Fruit fly (Drosophila melanogaster) whole organism, embryonic: Measurements from ENCODE around the gene CG7582.

ENCODE experiments used
- ATbp ChIP-seq: fragments of 200-800 bp; sonication (Bioruptor generic); optimal IDR thresholded peaks from 2 replicates; lab custom pipeline; 2017; ENCODE audit warnings: missing biosample characterization, mild to moderate bottlenecking, missing genetic modification characterization, missing genetic modification reagents
- Atf6 ChIP-seq: fragments of 200-800 bp; sonication (Bioruptor generic); IDR thresholded peaks from 2 replicates; pipeline ENCODE4 v1.3.6; 2022; ENCODE audit warnings: missing biosample characterization, missing genetic modification characterization
- Awh ChIP-seq: fragments of 200-800 bp; sonication (Bioruptor generic); IDR thresholded peaks from 2 replicates; pipeline ENCODE4, ENCODE4 v1.3.6; 2022; ENCODE audit warnings: missing biosample characterization, missing genetic modification characterization
- Blimp-1 ChIP-seq: fragments of 200-800 bp; sonication (Bioruptor generic); optimal IDR thresholded peaks from 3 replicates; lab custom pipeline; 2018; ENCODE audit warnings: missing biosample characterization, missing genetic modification characterization, mild to moderate bottlenecking, moderate library complexity, missing genetic modification reagents
- CG10366 ChIP-seq: fragments of 200-800 bp; sonication (Bioruptor generic); IDR thresholded peaks from 2 replicates; pipeline ENCODE4 v1.3.6; 2022; ENCODE audit warnings: missing biosample characterization, missing genetic modification characterization
- CG11093 ChIP-seq: fragments of 200-800 bp; sonication (Bioruptor generic); IDR thresholded peaks from 3 replicates; pipeline ENCODE4 v1.3.6; 2022; ENCODE audit warnings: missing biosample characterization, missing genetic modification characterization
- CG11247 ChIP-seq: fragments of 200-800 bp; sonication (Bioruptor generic); IDR thresholded peaks from 2 replicates; pipeline ENCODE4 v1.3.6; 2022; ENCODE audit warnings: missing biosample characterization, missing genetic modification characterization
- CG13424 ChIP-seq: fragments of 200-800 bp; sonication (Bioruptor generic); optimal IDR thresholded peaks from 2 replicates; lab custom pipeline; 2019; ENCODE audit warnings: missing biosample characterization, mild to moderate bottlenecking, missing genetic modification characterization, moderate library complexity
- CG14441 ChIP-seq: fragments of 200-800 bp; sonication (Bioruptor generic); IDR thresholded peaks from 2 replicates; pipeline ENCODE4 v1.3.6; 2022; ENCODE audit warnings: missing biosample characterization, missing genetic modification characterization
- CG1603 ChIP-seq: fragments of 200-800 bp; sonication (Bioruptor generic); optimal IDR thresholded peaks from 2 replicates; lab custom pipeline; 2019; ENCODE audit warnings: missing biosample characterization, mild to moderate bottlenecking, missing genetic modification characterization, moderate library complexity
- CG17361 ChIP-seq: fragments of 200-800 bp; sonication (Bioruptor generic); IDR thresholded peaks from 3 replicates; pipeline ENCODE4 v1.3.6; 2022; ENCODE audit warnings: missing biosample characterization, missing genetic modification characterization
- CG17568 ChIP-seq: fragments of 200-800 bp; sonication (Bioruptor generic); optimal IDR thresholded peaks from 2 replicates; lab custom pipeline; 2018; ENCODE audit warnings: missing biosample characterization, mild to moderate bottlenecking, missing genetic modification characterization, moderate library complexity
- CG18262 ChIP-seq: fragments of 200-800 bp; optimal IDR thresholded peaks from 3 replicates; lab custom pipeline; 2019; ENCODE audit warnings: missing biosample characterization, mild to moderate bottlenecking, missing genetic modification characterization, moderate library complexity
- CG31224 ChIP-seq: fragments of 200-800 bp; sonication (Bioruptor generic); IDR thresholded peaks from 2 replicates; pipeline ENCODE4 v1.3.6; 2022; ENCODE audit warnings: missing biosample characterization, missing genetic modification characterization
- CG31441 ChIP-seq: fragments of 200-800 bp; sonication (Bioruptor generic); IDR thresholded peaks from 2 replicates; pipeline ENCODE4 v1.3.6; 2022; ENCODE audit warnings: missing biosample characterization, missing genetic modification characterization
- CG32772 ChIP-seq: fragments of 200-800 bp; sonication (Bioruptor generic); IDR thresholded peaks from 2 replicates; pipeline ENCODE4 v1.3.6; 2022; ENCODE audit warnings: missing biosample characterization, missing genetic modification characterization
- CG8765 ChIP-seq: fragments of 200-800 bp; sonication (Bioruptor generic); IDR thresholded peaks from 2 replicates; pipeline ENCODE4 v1.3.6; 2022; ENCODE audit warnings: missing biosample characterization, missing genetic modification characterization
- CG9215 ChIP-seq: fragments of 200-800 bp; sonication (Bioruptor generic); IDR thresholded peaks from 2 replicates; pipeline ENCODE4 v1.3.6; 2022; ENCODE audit warnings: missing biosample characterization, missing genetic modification characterization
- CG9437 ChIP-seq: fragments of 200-800 bp; sonication (Bioruptor generic); optimal IDR thresholded peaks from 2 replicates; lab custom pipeline; 2018; ENCODE audit warnings: missing biosample characterization, mild to moderate bottlenecking, missing genetic modification characterization
- CTCF ChIP-seq: fragments of 200-800 bp; sonication (Bioruptor generic); optimal IDR thresholded peaks from 2 replicates; lab custom pipeline; 2017; ENCODE audit warnings: missing biosample characterization, mild to moderate bottlenecking, missing genetic modification characterization, moderate library complexity
- Camta ChIP-seq: fragments of 200-800 bp; sonication (Bioruptor generic); optimal IDR thresholded peaks from 2 replicates; lab custom pipeline; 2016; ENCODE audit warnings: missing biosample characterization, missing genetic modification characterization
- Eip74EF ChIP-seq, 2 experiments: fragments of 200-800 bp in 1 of 2; fragments of >200 bp in 1 of 2; sonication (Bioruptor generic) in 1 of 2; optimal IDR thresholded peaks; 2 replicates each; lab custom pipeline; 2017 to 2019; ENCODE audit warnings: missing biosample characterization in 2 of 2, missing genetic modification characterization in 2 of 2, mild to moderate bottlenecking in 1 of 2, moderate library complexity in 1 of 2
- H15 ChIP-seq: fragments of 200-800 bp; sonication (Bioruptor generic); IDR thresholded peaks from 3 replicates; pipeline ENCODE4 v1.3.6; 2022; ENCODE audit warnings: missing biosample characterization, missing genetic modification characterization
- Ptx1 ChIP-seq: fragments of 200-800 bp; sonication (Bioruptor generic); IDR thresholded peaks from 2 replicates; pipeline ENCODE4 v1.3.6; 2022; ENCODE audit warnings: missing biosample characterization, missing genetic modification characterization
- Xrp1 ChIP-seq: fragments of 200-800 bp; sonication (Bioruptor generic); IDR thresholded peaks from 2 replicates; pipeline ENCODE4 v1.3.6; 2022; ENCODE audit warnings: missing biosample characterization, missing genetic modification characterization
- bab2 ChIP-seq: fragments of 200-800 bp; sonication (Bioruptor generic); optimal IDR thresholded peaks from 2 replicates; lab custom pipeline; 2016; ENCODE audit warnings: missing biosample characterization, missing genetic modification characterization
- bsh ChIP-seq, 2 experiments: fragments of 200-800 bp; sonication (Bioruptor generic); optimal IDR thresholded peaks; 2 replicates each; lab custom pipeline; 2017 to 2018; ENCODE audit warnings: mild to moderate bottlenecking in 2 of 2, missing biosample characterization in 2 of 2, missing genetic modification characterization in 2 of 2, moderate library complexity in 1 of 2
- caup ChIP-seq: fragments of 200-800 bp; sonication (Bioruptor generic); optimal IDR thresholded peaks from 3 replicates; lab custom pipeline; 2017; ENCODE audit warnings: missing biosample characterization, mild to moderate bottlenecking, missing genetic modification characterization, moderate library complexity; ENCODE audit not compliant: severe bottlenecking
- chm ChIP-seq: fragments of 200-800 bp; sonication (Bioruptor generic); IDR thresholded peaks from 2 replicates; pipeline ENCODE4 v1.3.6; 2022; ENCODE audit warnings: missing biosample characterization, missing genetic modification characterization
- ci ChIP-seq: fragments of 200-800 bp; sonication (Bioruptor generic); IDR thresholded peaks from 3 replicates; pipeline ENCODE4 v1.3.6; 2022; ENCODE audit warnings: missing biosample characterization, missing genetic modification characterization
- crc ChIP-seq: fragments of 200-800 bp; sonication (Bioruptor generic); optimal IDR thresholded peaks from 2 replicates; lab custom pipeline; 2016; ENCODE audit warnings: missing biosample characterization, missing genetic modification characterization
- dmrt11E ChIP-seq: fragments of 200-800 bp; sonication (Bioruptor generic); optimal IDR thresholded peaks from 3 replicates; lab custom pipeline; 2018; ENCODE audit warnings: missing biosample characterization, mild to moderate bottlenecking, missing genetic modification characterization, moderate library complexity
- esg ChIP-seq: fragments of 200-800 bp; sonication (Bioruptor generic); conservative IDR thresholded peaks from 2 replicates; pipeline ENCODE4 v1.3.6; 2022; ENCODE audit warnings: missing biosample characterization, missing genetic modification characterization
- gcm ChIP-seq: fragments of 200-800 bp; sonication (Bioruptor generic); optimal IDR thresholded peaks from 2 replicates; lab custom pipeline; 2019; ENCODE audit warnings: missing biosample characterization, mild to moderate bottlenecking, missing genetic modification characterization, moderate library complexity
- gsb-n ChIP-seq: fragments of 200-800 bp; sonication (Bioruptor generic); optimal IDR thresholded peaks from 3 replicates; lab custom pipeline; 2018; ENCODE audit warnings: missing biosample characterization, mild to moderate bottlenecking, missing genetic modification characterization
- hkb ChIP-seq, 2 experiments: fragments of 200-800 bp in 1 of 2; fragments of >200 bp in 1 of 2; sonication (Bioruptor generic) in 1 of 2; IDR thresholded peaks in 1 of 2; optimal IDR thresholded peaks in 1 of 2; 2 replicates each; pipeline versions ENCODE4 v1.3.6 to Lab custom; 2017 to 2022; ENCODE audit warnings: missing biosample characterization in 1 of 2, missing genetic modification characterization in 1 of 2
- jumu ChIP-seq: fragments of 200-800 bp; sonication (Bioruptor generic); optimal IDR thresholded peaks from 3 replicates; lab custom pipeline; 2016; ENCODE audit warnings: missing biosample characterization, missing genetic modification characterization
- org-1 ChIP-seq: fragments of 200-800 bp; sonication (Bioruptor generic); optimal IDR thresholded peaks from 2 replicates; lab custom pipeline; 2017; ENCODE audit warnings: missing biosample characterization, missing genetic modification characterization
- phol ChIP-seq: fragments of 200-800 bp; sonication (Bioruptor generic); optimal IDR thresholded peaks from 3 replicates; lab custom pipeline; 2018; ENCODE audit warnings: missing biosample characterization, mild to moderate bottlenecking, missing genetic modification characterization, moderate library complexity
- pum ChIP-seq: fragments of 200-800 bp; sonication (Bioruptor generic); optimal IDR thresholded peaks from 2 replicates; lab custom pipeline; 2016; ENCODE audit warnings: missing biosample characterization, missing genetic modification characterization
- row ChIP-seq: fragments of 200-800 bp; sonication (Bioruptor generic); IDR thresholded peaks from 3 replicates; pipeline ENCODE4 v1.3.6; 2022; ENCODE audit warnings: missing biosample characterization, missing genetic modification characterization
- salm ChIP-seq: fragments of 200-800 bp; sonication (Bioruptor generic); optimal IDR thresholded peaks from 2 replicates; lab custom pipeline; 2018; ENCODE audit warnings: missing biosample characterization, mild to moderate bottlenecking, missing genetic modification characterization
- slbo ChIP-seq: fragments of 200-800 bp; sonication (Bioruptor generic); IDR thresholded peaks from 2 replicates; pipeline ENCODE4 v1.3.6; 2022; ENCODE audit warnings: missing biosample characterization, missing genetic modification characterization
- stc ChIP-seq: fragments of 200-800 bp; sonication (Bioruptor generic); IDR thresholded peaks from 2 replicates; pipeline ENCODE4 v1.3.6; 2022; ENCODE audit warnings: missing biosample characterization, missing genetic modification characterization
- tgo ChIP-seq: fragments of 200-800 bp; sonication (Bioruptor generic); IDR thresholded peaks from 3 replicates; pipeline ENCODE4 v1.3.6; 2022; ENCODE audit warnings: missing biosample characterization, missing genetic modification characterization
- unpg ChIP-seq: fragments of 200-800 bp; sonication (Bioruptor generic); optimal IDR thresholded peaks from 3 replicates; lab custom pipeline; 2018; ENCODE audit warnings: missing biosample characterization, mild to moderate bottlenecking, missing genetic modification characterization, moderate library complexity
- vvl ChIP-seq: fragments of 200-800 bp; sonication (Bioruptor generic); IDR thresholded peaks from 2 replicates; pipeline ENCODE4 v1.3.6; 2022; ENCODE audit warnings: missing biosample characterization, missing genetic modification characterization
- wdn ChIP-seq: fragments of 200-800 bp; sonication (Bioruptor generic); IDR thresholded peaks from 2 replicates; pipeline ENCODE4 v1.3.6; 2022; ENCODE audit warnings: missing biosample characterization, missing genetic modification characterization
- wor ChIP-seq: fragments of 200-800 bp; sonication (Bioruptor generic); IDR thresholded peaks from 2 replicates; pipeline ENCODE4 v1.3.6; 2022; ENCODE audit warnings: missing biosample characterization, missing genetic modification characterization
- yki ChIP-seq: fragments of >200 bp; optimal IDR thresholded peaks from 3 replicates; lab custom pipeline; 2018
- zfh1 ChIP-seq: fragments of 200-800 bp; sonication (Bioruptor generic); IDR thresholded peaks from 3 replicates; pipeline ENCODE4 v1.3.6; 2022; ENCODE audit warnings: missing biosample characterization, missing genetic modification characterization

Gene CG7582

DNA sequence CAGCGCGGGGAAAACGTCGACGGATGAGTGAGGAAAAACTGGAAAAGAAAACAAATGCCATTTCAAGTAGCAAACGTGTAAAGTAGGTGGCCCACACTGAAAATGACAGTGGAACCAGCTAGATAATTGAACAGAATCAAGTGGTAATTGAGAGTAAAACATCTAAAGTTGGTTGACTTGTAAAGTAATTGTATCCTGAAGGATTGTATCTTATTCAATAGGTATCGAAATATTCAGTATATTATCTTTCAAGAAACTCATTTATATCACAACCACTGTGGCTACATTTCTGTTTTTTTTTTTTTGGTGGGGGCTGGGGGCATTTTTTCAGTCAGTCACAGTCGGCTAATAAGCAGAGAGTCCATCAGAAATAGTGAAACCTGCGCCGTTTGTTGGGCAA lies 17.1 kb upstream of the CG7582 start (continued):
- TF ChIP-seq pum (GFP tag; lab: Kevin White, UChicago) (peak; percentile 60), gsb-n (tag; lab: Kevin White, UChicago) (peak; percentile 46), Blimp-1 (GFP tag; lab: Kevin White, UChicago) (peak; percentile 22), yki (lab: Kevin White, UChicago) (no peak), CG17568 (GFP tag; lab: Kevin White, UChicago) (no peak), CG31441 (GFP tag; lab: Robert Waterston, UW) (peak; percentile 66), salm (peak; percentile 3), Awh (GFP tag; lab: Robert Waterston, UW) (peak; percentile 65; the same call in 1 of the 2 replicates), CG18262 (tag; lab: Kevin White, UChicago) (peak; percentile 74), CG31224 (GFP tag; lab: Robert Waterston, UW) (0 out of 2 replicates have a peak, but pooled peaks have one; percentile 10), CG9437 (GFP tag; lab: Kevin White, UChicago) (no peak), jumu (peak; percentile 46), slbo (GFP tag; lab: Robert Waterston, UW) (peak; percentile 15; the same call in 1 of the 2 replicates), bsh (GFP tag; optimal IDR thresholded peaks at IDR 0.05; lab: Kevin White, UChicago) (peak in 1 of 2 experiments; percentile 50), tgo (GFP tag; lab: Robert Waterston, UW) (peak; percentile 51; the same call in 2 of the 3 replicates), bab2 (GFP tag; lab: Kevin White, UChicago) (peak; percentile 37), CG14441 (GFP tag; lab: Robert Waterston, UW) (peak; percentile 55), wdn (GFP tag; lab: Robert Waterston, UW) (no peak), chm (GFP tag; lab: Robert Waterston, UW) (0 out of 2 replicates have a peak, but pooled peaks have one; percentile 29), wor (0 out of 2 replicates have a peak, but pooled peaks have one; percentile 20), CG17361 (GFP tag; lab: Robert Waterston, UW) (peak; percentile 66), Xrp1 (GFP tag; lab: Robert Waterston, UW) (peak; percentile 84), zfh1 (GFP tag; lab: Robert Waterston, UW) (peak; percentile 72), Eip74EF (GFP tag; optimal IDR thresholded peaks at IDR 0.05; lab: Kevin White, UChicago) (peak in 1 of 2 experiments; percentile 13), org-1 (peak; percentile 3), gcm (GFP tag; lab: Kevin White, UChicago) (peak; percentile 4), CG32772 (GFP tag; lab: Robert Waterston, UW) (peak; percentile 70), CTCF (no peak), CG11247 (GFP tag; lab: Robert Waterston, UW) (0 out of 2 replicates have a peak, but pooled peaks have one; percentile 6), ci (GFP tag; lab: Robert Waterston, UW) (peak; percentile 48; the same call in 1 of the 3 replicates), H15 (GFP tag; lab: Robert Waterston, UW) (peak; percentile 65; the same call in 1 of the 3 replicates), CG1603 (tag; lab: Kevin White, UChicago) (peak; percentile 74), crc (GFP tag; lab: Kevin White, UChicago) (no peak), phol (no peak), vvl (GFP tag; lab: Robert Waterston, UW) (peak; percentile 86), CG13424 (tag; lab: Kevin White, UChicago) (peak; percentile 18), unpg (peak; percentile 67), CG11093 (GFP tag; lab: Robert Waterston, UW) (peak; percentile 41; the same call in 1 of the 3 replicates), Atf6 (no peak), row (GFP tag; lab: Robert Waterston, UW) (peak; percentile 43; the same call in 2 of the 3 replicates), esg (GFP tag; lab: Robert Waterston, UW) (peak; percentile 59), dmrt11E (tag; lab: Kevin White, UChicago) (peak; percentile 37), caup (GFP tag; lab: Kevin White, UChicago) (no peak), CG10366 (peak; percentile 35; the same call in 1 of the 2 replicates), CG9215 (GFP tag; lab: Robert Waterston, UW) (peak; percentile 46; the same call in 1 of the 2 replicates), hkb (optimal IDR thresholded peaks at IDR 0.05; lab: Kevin White, UChicago) (no peak), hkb (GFP tag; IDR thresholded peaks at IDR 0.05; lab: Robert Waterston, UW) (peak; percentile 49), ATbp (peak; percentile 57), Ptx1 (GFP tag; lab: Robert Waterston, UW) (peak; percentile 72), CG8765 (GFP tag; lab: Robert Waterston, UW) (peak; percentile 35; the same call in 1 of the 2 replicates), Camta (GFP tag; lab: Kevin White, UChicago) (peak; percentile 46), stc (GFP tag; lab: Robert Waterston, UW) (peak; percentile 77)
